Fruit fly (Drosophila melanogaster) whole organism, pupa: ENCODE data around the gene alpha-Est2.

Experiments
- CG12605 ChIP-seq: fragments of 200-800 bp; sonication (Bioruptor generic); IDR thresholded peaks from 2 replicates; pipeline ENCODE4 v1.3.6; 2022; ENCODE audit warnings: missing biosample characterization, missing genetic modification characterization
- CG13204 ChIP-seq: fragments of 200-800 bp; sonication (Bioruptor generic); optimal IDR thresholded peaks from 2 replicates; lab custom pipeline; 2018; ENCODE audit warnings: missing biosample characterization, mild to moderate bottlenecking, missing genetic modification characterization, moderate library complexity
- CG14655 ChIP-seq: fragments of 200-800 bp; sonication (Bioruptor generic); optimal IDR thresholded peaks from 3 replicates; lab custom pipeline; 2017; ENCODE audit warnings: mild to moderate bottlenecking, missing biosample characterization, missing genetic modification reagents, missing genetic modification characterization
- CG15710 ChIP-seq: fragments of 200-800 bp; sonication (Bioruptor generic); optimal IDR thresholded peaks from 2 replicates; lab custom pipeline; 2018; ENCODE audit warnings: missing biosample characterization, mild to moderate bottlenecking, missing genetic modification characterization, moderate library complexity
- CG17806 ChIP-seq: fragments of 200-800 bp; sonication (Bioruptor generic); optimal IDR thresholded peaks from 2 replicates; lab custom pipeline; 2018; ENCODE audit warnings: missing biosample characterization, mild to moderate bottlenecking, missing genetic modification characterization, moderate library complexity
- CG32121 ChIP-seq: fragments of 200-800 bp; sonication (Bioruptor generic); IDR thresholded peaks from 2 replicates; pipeline ENCODE4 v1.3.6; 2022; ENCODE audit warnings: missing biosample characterization, missing genetic modification characterization
- CG34367 ChIP-seq: fragments of 200-800 bp; sonication (Bioruptor generic); optimal IDR thresholded peaks from 2 replicates; lab custom pipeline; 2018; ENCODE audit warnings: missing biosample characterization, mild to moderate bottlenecking, missing genetic modification characterization
- CG4496 ChIP-seq: fragments of 200-800 bp; sonication (Bioruptor generic); IDR thresholded peaks from 3 replicates; pipeline ENCODE4 v1.3.6; 2022; ENCODE audit warnings: missing biosample characterization, missing genetic modification characterization
- CG8159 ChIP-seq: fragments of 200-800 bp; sonication (Bioruptor generic); optimal IDR thresholded peaks from 3 replicates; lab custom pipeline; 2018; ENCODE audit warnings: missing biosample characterization, mild to moderate bottlenecking, missing genetic modification characterization, moderate library complexity
- CG8301 ChIP-seq: fragments of 200-800 bp; sonication (Bioruptor generic); optimal IDR thresholded peaks from 2 replicates; lab custom pipeline; 2018; ENCODE audit warnings: missing biosample characterization, mild to moderate bottlenecking, missing genetic modification characterization
- CG9948 ChIP-seq: fragments of 200-800 bp; sonication (Bioruptor generic); optimal IDR thresholded peaks from 2 replicates; lab custom pipeline; 2018; ENCODE audit warnings: missing biosample characterization, mild to moderate bottlenecking, missing genetic modification characterization, moderate library complexity
- D1 ChIP-seq: fragments of 200-800 bp; sonication (Bioruptor generic); optimal IDR thresholded peaks from 2 replicates; lab custom pipeline; 2018; ENCODE audit warnings: missing biosample characterization, mild to moderate bottlenecking, missing genetic modification characterization, moderate library complexity
- EcR ChIP-seq: fragments of 200-800 bp; sonication (Bioruptor generic); optimal IDR thresholded peaks from 3 replicates; lab custom pipeline; 2019; ENCODE audit warnings: missing biosample characterization, missing genetic modification characterization, mild to moderate bottlenecking, moderate library complexity, missing genetic modification reagents
- Ets98B ChIP-seq: fragments of 200-800 bp; sonication (Bioruptor generic); IDR thresholded peaks from 2 replicates; pipeline ENCODE4 v1.3.6; 2022; ENCODE audit warnings: missing biosample characterization, missing genetic modification characterization
- Pif1A ChIP-seq: fragments of 200-800 bp; sonication (Bioruptor generic); optimal IDR thresholded peaks from 3 replicates; lab custom pipeline; 2016; ENCODE audit warnings: missing biosample characterization, missing genetic modification characterization
- Pif1B ChIP-seq: fragments of 200-800 bp; sonication (Bioruptor generic); optimal IDR thresholded peaks from 3 replicates; lab custom pipeline; 2016; ENCODE audit warnings: missing biosample characterization, missing genetic modification characterization
- Snoo ChIP-seq: fragments of 200-800 bp; sonication (Bioruptor generic); optimal IDR thresholded peaks from 3 replicates; lab custom pipeline; 2017; ENCODE audit warnings: missing biosample characterization, mild to moderate bottlenecking, missing genetic modification characterization, inconsistent platforms
- fd96Ca ChIP-seq: fragments of 200-800 bp; sonication (Bioruptor generic); IDR thresholded peaks from 3 replicates; pipeline ENCODE4 v1.3.6; 2022; ENCODE audit warnings: missing biosample characterization, missing genetic modification characterization
- gl ChIP-seq: fragments of 200-800 bp; sonication (Bioruptor generic); optimal IDR thresholded peaks from 2 replicates; lab custom pipeline; 2018; ENCODE audit warnings: missing biosample characterization, mild to moderate bottlenecking, missing genetic modification characterization
- rn ChIP-seq: fragments of 200-800 bp; sonication (Bioruptor generic); IDR thresholded peaks from 2 replicates; pipeline ENCODE4 v1.3.6; 2022; ENCODE audit warnings: missing biosample characterization, missing genetic modification characterization

Gene alpha-Est2

DNA sequence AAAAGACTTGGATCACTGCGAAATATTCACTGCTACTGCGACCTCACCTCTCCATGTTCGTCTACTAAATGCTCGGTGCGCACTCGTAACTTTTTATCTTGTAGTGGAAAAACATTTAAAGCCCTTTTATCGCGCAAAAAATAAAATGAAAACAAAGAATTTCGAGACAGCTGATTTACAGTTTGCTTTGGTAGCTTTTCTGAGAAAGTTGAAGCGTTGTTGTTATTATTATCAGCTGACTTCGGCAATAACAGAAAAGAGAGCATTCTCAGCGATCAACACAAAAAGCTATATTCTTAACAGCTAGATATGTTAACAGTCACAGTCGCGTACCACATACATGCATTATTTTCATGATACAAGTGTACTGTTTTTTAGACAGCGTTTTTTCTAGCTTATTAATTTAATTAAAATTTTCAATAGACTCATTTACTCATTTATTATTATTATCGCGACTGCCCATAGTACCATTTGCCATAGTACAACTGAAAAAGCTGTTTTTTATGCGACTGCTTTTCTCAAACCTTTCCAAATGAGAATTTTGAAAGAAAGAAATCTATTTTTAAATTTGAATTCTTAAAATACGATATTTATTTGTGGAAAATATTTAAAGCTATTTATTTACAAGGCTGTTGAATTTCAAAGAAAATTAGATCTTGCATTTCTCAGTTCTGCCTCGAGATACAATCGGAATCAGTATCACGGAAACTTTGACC lies at the start of gene alpha-Est2, which contains the start of gene alpha-Est3:
alpha-Est2 (plus strand) TSS at position 666 of the 716 bp plus-strand sequence.
alpha-Est3 (minus strand) TSS at position 487 of the 716 bp plus-strand sequence.
- TF ChIP-seq gl (tag; lab: Kevin White, UChicago): no peak
- no peak for TF ChIP-seq CG14655 (GFP tag; lab: Kevin White, UChicago)
- TF ChIP-seq CG13204 (GFP tag; lab: Kevin White, UChicago): no peak
- no peak for TF ChIP-seq Ets98B (GFP tag; lab: Robert Waterston, UW)
- TF ChIP-seq CG34367 (tag; lab: Kevin White, UChicago): no peak
- no peak for TF ChIP-seq EcR (GFP tag; lab: Kevin White, UChicago)
- no peak for TF ChIP-seq CG12605

DNA sequence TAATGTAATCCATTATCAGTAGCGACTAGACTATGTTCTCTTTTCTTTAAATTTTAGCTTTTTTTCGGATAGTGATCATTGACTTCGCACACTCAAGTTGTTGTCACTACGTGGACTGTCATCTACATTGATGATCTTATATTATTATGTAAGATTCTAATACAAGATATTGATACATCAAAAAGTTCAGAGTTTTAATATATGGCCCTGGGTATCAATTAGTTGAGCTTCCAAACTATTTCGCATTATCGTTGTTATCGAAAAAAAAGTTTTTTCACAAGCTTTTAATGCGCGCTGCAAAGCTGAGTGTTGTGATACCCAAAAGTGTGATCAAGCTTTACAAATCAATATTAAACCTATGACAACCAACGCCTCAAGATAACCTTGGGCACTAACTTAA lies 49.5 kb upstream of the alpha-Est2 start:
- TF ChIP-seq CG15710 (tag; lab: Kevin White, UChicago) (no peak), Ets98B (GFP tag; lab: Robert Waterston, UW) (peak; percentile 17; the same call in 1 of the 2 replicates), CG13204 (GFP tag; lab: Kevin White, UChicago) (no peak), CG14655 (GFP tag; lab: Kevin White, UChicago) (no peak)

DNA sequence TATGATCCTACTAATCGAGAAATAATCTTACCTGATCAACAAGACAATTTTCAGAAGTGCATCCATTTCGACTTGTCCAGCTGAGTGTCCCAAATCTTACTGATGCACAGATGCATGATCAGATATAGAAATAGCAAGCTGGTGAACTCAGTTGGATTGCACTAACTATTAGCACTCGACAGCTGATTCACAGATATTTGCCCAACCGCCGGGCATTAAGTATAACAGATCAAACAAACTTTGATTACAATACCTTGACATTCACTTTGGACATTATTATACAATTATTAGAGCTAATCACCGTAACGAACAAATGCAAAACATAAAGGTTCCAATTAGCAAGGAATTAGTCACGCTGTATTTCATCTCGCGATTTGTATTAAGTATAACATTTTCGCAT lies 48.4 kb upstream of the alpha-Est2 start, which contains the start of gene CG42656:
CG42656 (minus strand) TSS at position 101 of the 400 bp plus-strand sequence.
- TF ChIP-seq CG13204 (GFP tag; lab: Kevin White, UChicago) (no peak), Ets98B (GFP tag; lab: Robert Waterston, UW) (no peak), CG34367 (tag; lab: Kevin White, UChicago) (no peak), gl (tag; lab: Kevin White, UChicago) (no peak), CG14655 (GFP tag; lab: Kevin White, UChicago) (no peak), CG15710 (tag; lab: Kevin White, UChicago) (no peak), CG4496 (GFP tag; lab: Robert Waterston, UW) (no peak), CG8301 (tag; lab: Kevin White, UChicago) (no peak), CG12605 (no peak), Pif1A (GFP tag; lab: Kevin White, UChicago) (no peak), CG9948 (tag; lab: Kevin White, UChicago) (no peak)

DNA sequence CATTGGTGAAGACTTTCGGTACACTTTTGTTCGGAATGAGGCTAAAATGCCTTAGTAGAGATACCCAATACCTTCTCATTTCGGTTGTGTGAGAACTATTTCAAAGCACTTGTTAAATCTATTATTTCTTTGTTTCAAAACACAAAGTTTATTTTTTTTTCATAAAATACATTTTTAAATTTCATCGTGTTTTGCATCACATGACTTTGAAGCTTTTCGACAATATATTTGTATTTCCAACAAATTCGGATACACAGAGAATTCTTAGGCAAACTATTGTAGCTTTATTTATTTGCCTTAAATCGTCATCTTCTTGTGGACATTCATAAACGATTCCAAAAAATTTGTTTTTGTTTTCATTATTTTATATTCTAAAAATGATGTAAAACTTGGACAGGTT lies 47.9 kb upstream of the alpha-Est2 start, which contains the start of gene alpha-Est10:
alpha-Est10 (minus strand) TSS at position 101 of the 400 bp plus-strand sequence.
- TF ChIP-seq CG17806 (tag; lab: Kevin White, UChicago) (no peak), rn (no peak), Pif1A (GFP tag; lab: Kevin White, UChicago) (no peak), EcR (GFP tag; lab: Kevin White, UChicago) (no peak), CG8301 (tag; lab: Kevin White, UChicago) (no peak), CG34367 (tag; lab: Kevin White, UChicago) (no peak), D1 (tag; lab: Kevin White, UChicago) (no peak)

DNA sequence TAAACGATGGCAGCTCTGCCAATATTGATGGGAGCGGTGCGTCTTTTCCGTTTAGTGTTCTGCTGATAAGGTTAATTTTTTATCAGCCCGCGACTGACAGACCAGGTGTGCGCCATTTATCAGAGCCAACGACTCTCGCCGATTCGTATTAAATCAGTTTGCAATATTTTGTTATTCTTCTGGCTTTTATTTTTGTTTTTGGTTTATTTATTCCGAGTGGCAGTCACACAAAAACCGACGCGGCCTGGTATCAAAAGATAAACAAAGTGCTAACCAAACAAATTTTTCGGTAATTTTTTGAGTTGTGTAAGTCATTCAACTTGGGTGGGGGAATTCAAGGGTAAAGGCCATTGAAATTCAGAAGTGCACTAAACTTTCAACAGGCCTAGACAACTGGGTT lies 44.1 kb upstream of the alpha-Est2 start:
- no peak for TF ChIP-seq CG34367 (tag; lab: Kevin White, UChicago)
- no peak for TF ChIP-seq CG14655 (GFP tag; lab: Kevin White, UChicago)
- TF ChIP-seq gl (tag; lab: Kevin White, UChicago): no peak
- TF ChIP-seq CG8159 (tag; lab: Kevin White, UChicago): no peak
- TF ChIP-seq CG12605: no peak
- TF ChIP-seq D1 (tag; lab: Kevin White, UChicago): no peak
- TF ChIP-seq CG17806 (tag; lab: Kevin White, UChicago): no peak
- TF ChIP-seq Snoo (tag; lab: Kevin White, UChicago): no peak
- TF ChIP-seq CG4496 (GFP tag; lab: Robert Waterston, UW): no peak
- no peak for TF ChIP-seq Ets98B (GFP tag; lab: Robert Waterston, UW)
- no peak for TF ChIP-seq Pif1B
- TF ChIP-seq CG8301 (tag; lab: Kevin White, UChicago): no peak
- TF ChIP-seq Pif1A (GFP tag; lab: Kevin White, UChicago): no peak
- TF ChIP-seq fd96Ca: no peak
- TF ChIP-seq, all 21 proteins: peak for 0

DNA sequence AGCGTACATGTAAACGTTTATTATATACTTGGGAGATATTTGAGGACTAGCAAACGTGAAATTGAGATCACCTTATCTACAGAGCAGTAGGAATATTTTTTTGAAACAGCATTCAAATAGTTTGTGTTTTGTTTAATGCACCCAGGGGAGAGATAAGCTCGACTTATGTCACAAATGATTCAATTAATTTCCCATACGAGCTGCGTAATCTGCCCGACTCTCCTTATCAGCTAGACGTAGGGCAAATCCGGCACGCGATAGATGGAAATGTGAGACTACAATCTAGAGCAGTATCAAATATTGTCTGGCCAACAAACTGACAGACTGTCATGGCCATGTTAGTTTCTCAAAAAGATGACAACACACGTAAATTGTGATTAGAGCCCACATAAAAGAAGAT lies 42.1 kb upstream of the alpha-Est2 start:
- TF ChIP-seq CG14655 (GFP tag; lab: Kevin White, UChicago): no peak
- no peak for TF ChIP-seq CG9948 (tag; lab: Kevin White, UChicago)
- TF ChIP-seq CG34367 (tag; lab: Kevin White, UChicago): no peak
- TF ChIP-seq Pif1A (GFP tag; lab: Kevin White, UChicago): no peak
- TF ChIP-seq CG15710 (tag; lab: Kevin White, UChicago): no peak

DNA sequence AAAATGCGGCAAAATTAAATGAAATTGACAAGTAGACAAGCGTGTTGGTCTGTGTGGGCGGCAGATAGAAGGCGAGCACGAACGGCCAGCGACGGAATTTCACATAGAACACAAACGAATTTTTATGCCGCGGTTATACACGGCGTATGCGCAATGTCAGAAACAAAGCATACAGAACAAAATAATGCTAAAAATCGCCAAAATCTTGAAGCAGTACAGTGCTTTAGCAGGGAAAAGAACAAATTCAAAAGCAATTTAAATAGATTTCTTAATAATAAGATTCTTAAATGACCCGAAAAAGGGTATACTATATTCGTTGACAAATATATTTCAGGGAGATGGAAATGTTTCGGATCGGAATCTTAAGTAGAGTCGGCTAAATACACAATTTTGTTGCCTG lies 41.1 kb upstream of the alpha-Est2 start:
- TF ChIP-seq rn (no peak), CG4496 (GFP tag; lab: Robert Waterston, UW) (no peak), CG14655 (GFP tag; lab: Kevin White, UChicago) (no peak), Ets98B (GFP tag; lab: Robert Waterston, UW) (no peak), CG8159 (tag; lab: Kevin White, UChicago) (no peak), CG34367 (tag; lab: Kevin White, UChicago) (no peak), D1 (tag; lab: Kevin White, UChicago) (no peak), Snoo (tag; lab: Kevin White, UChicago) (no peak), EcR (GFP tag; lab: Kevin White, UChicago) (no peak), CG12605 (no peak), CG9948 (tag; lab: Kevin White, UChicago) (no peak), CG32121 (no peak), Pif1A (GFP tag; lab: Kevin White, UChicago) (no peak)
